Worm (Caenorhabditis elegans): ENCODE data around the gene F14F9.4.

DNA sequence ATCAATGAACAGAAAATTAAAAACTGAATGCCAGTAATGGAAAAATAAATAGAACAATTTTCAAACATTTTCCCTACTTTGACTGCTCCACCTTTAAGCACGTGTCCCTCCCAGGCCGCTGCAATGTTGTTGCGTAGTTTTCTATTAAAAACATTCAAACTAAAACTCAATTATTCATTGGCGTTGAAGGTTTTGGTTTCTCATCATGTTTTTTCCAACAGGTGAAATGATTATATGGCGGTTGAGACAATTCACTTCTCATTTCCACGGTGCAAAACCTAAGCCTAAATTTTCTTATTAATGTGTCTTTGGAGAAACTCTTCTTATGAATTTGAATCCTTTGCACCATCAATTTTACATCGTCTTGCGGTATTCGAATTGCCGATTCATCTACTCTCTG, 18.3 kb downstream of the F14F9.4 start, which contains the start of gene srh-130:
- TF ChIP-seq unc-39 (tag; optimal IDR thresholded peaks at IDR 0.05) (no peak), unc-62 (GFP tag; optimal IDR thresholded peaks at IDR 0.05) (no peak), egl-27 (tag; optimal IDR thresholded peaks at IDR 0.05) (no peak), ceh-82 (tag; optimal IDR thresholded peaks at IDR 0.05) (no peak), ama-1 (optimal IDR thresholded peaks at IDR 0.05) (no peak), Y55F3AM.14 (GFP tag; optimal IDR thresholded peaks at IDR 0.05) (no peak)
